Fruit fly (Drosophila melanogaster) whole organism, embryonic: ENCODE measurements around the gene Syx5.

Source experiments
- CG10565 ChIP-seq: fragments of 200-800 bp; sonication (Bioruptor generic); optimal IDR thresholded peaks from 3 replicates; lab custom pipeline; 2016; ENCODE audit warnings: missing biosample characterization, mild to moderate bottlenecking, missing genetic modification characterization
- CG11085 ChIP-seq: fragments of 200-800 bp; sonication (Bioruptor generic); IDR thresholded peaks from 2 replicates; pipeline ENCODE4 v1.3.6; 2022; ENCODE audit warnings: missing biosample characterization, missing genetic modification characterization
- CG11398 ChIP-seq: fragments of 200-800 bp; sonication (Bioruptor generic); optimal IDR thresholded peaks from 2 replicates; lab custom pipeline; 2016; ENCODE audit warnings: missing biosample characterization, missing genetic modification characterization
- CG12744 ChIP-seq: fragments of 200-800 bp; sonication (Bioruptor generic); optimal IDR thresholded peaks from 2 replicates; lab custom pipeline; 2016; ENCODE audit warnings: missing biosample characterization, missing genetic modification characterization
- CG12769 ChIP-seq: fragments of 200-800 bp; sonication (Bioruptor generic); optimal IDR thresholded peaks from 2 replicates; lab custom pipeline; 2019; ENCODE audit warnings: missing biosample characterization, mild to moderate bottlenecking, missing genetic modification characterization, moderate library complexity
- CG13624 ChIP-seq: fragments of 200-800 bp; sonication (Bioruptor generic); optimal IDR thresholded peaks from 2 replicates; lab custom pipeline; 2016; ENCODE audit warnings: missing biosample characterization, missing genetic modification characterization
- CG14441 ChIP-seq: fragments of 200-800 bp; sonication (Bioruptor generic); IDR thresholded peaks from 2 replicates; pipeline ENCODE4 v1.3.6; 2022; ENCODE audit warnings: missing biosample characterization, missing genetic modification characterization
- CG14860 ChIP-seq: fragments of 200-800 bp; sonication (Bioruptor generic); IDR thresholded peaks from 3 replicates; pipeline ENCODE4 v1.3.6; 2022; ENCODE audit warnings: missing biosample characterization, missing genetic modification characterization; ENCODE audit not compliant: partially characterized antibody
- CG16815 ChIP-seq: fragments of 200-800 bp; sonication (Bioruptor generic); optimal IDR thresholded peaks from 3 replicates; lab custom pipeline; 2017; ENCODE audit warnings: missing biosample characterization, mild to moderate bottlenecking, missing genetic modification characterization
- CG18619 ChIP-seq: fragments of 200-800 bp; sonication (Bioruptor generic); optimal IDR thresholded peaks from 3 replicates; lab custom pipeline; 2017; ENCODE audit warnings: missing biosample characterization, mild to moderate bottlenecking, missing genetic modification characterization
- CG18764 ChIP-seq: fragments of 200-800 bp; sonication (Bioruptor generic); optimal IDR thresholded peaks from 3 replicates; lab custom pipeline; 2016; ENCODE audit warnings: missing biosample characterization, missing genetic modification characterization
- CG2116 ChIP-seq: fragments of 200-800 bp; sonication (Bioruptor generic); optimal IDR thresholded peaks from 3 replicates; lab custom pipeline; 2018; ENCODE audit warnings: missing biosample characterization, mild to moderate bottlenecking, missing genetic modification characterization
- CG30020 ChIP-seq: fragments of 200-800 bp; optimal IDR thresholded peaks from 2 replicates; lab custom pipeline; 2019; ENCODE audit warnings: missing biosample characterization, mild to moderate bottlenecking, missing genetic modification characterization, moderate library complexity
- CG32772 ChIP-seq: fragments of 200-800 bp; sonication (Bioruptor generic); IDR thresholded peaks from 2 replicates; pipeline ENCODE4 v1.3.6; 2022; ENCODE audit warnings: missing biosample characterization, missing genetic modification characterization
- CG33557 ChIP-seq: fragments of 200-800 bp; sonication (Bioruptor generic); optimal IDR thresholded peaks from 2 replicates; lab custom pipeline; 2019; ENCODE audit warnings: missing biosample characterization, mild to moderate bottlenecking, missing genetic modification characterization, moderate library complexity
- CG3838 ChIP-seq: fragments of 200-800 bp; sonication (Bioruptor generic); optimal IDR thresholded peaks from 3 replicates; lab custom pipeline; 2016; ENCODE audit warnings: missing biosample characterization, missing genetic modification characterization
- CG6175 ChIP-seq: fragments of 200-800 bp; sonication (Bioruptor generic); IDR thresholded peaks from 3 replicates; pipeline ENCODE4 v1.3.6; 2022; ENCODE audit warnings: missing biosample characterization, missing genetic modification characterization
- CG9437 ChIP-seq: fragments of 200-800 bp; sonication (Bioruptor generic); optimal IDR thresholded peaks from 2 replicates; lab custom pipeline; 2018; ENCODE audit warnings: missing biosample characterization, mild to moderate bottlenecking, missing genetic modification characterization
- CG9609 ChIP-seq: fragments of 200-800 bp; sonication (Bioruptor generic); optimal IDR thresholded peaks from 3 replicates; lab custom pipeline; 2016; ENCODE audit warnings: missing biosample characterization, missing genetic modification characterization
- D ChIP-seq, 2 experiments: fragments of 200-800 bp in 1 of 2; fragments of >200 bp in 1 of 2; sonication (Bioruptor generic) in 1 of 2; optimal IDR thresholded peaks; 2 replicates in 1 of 2; 3 replicates in 1 of 2; lab custom pipeline; 2017; ENCODE audit warnings: mild to moderate bottlenecking in 1 of 2, missing biosample characterization in 1 of 2, missing genetic modification characterization in 1 of 2, missing genetic modification reagents in 1 of 2
- D19B ChIP-seq: fragments of 200-800 bp; sonication (Bioruptor generic); optimal IDR thresholded peaks from 2 replicates; lab custom pipeline; 2017; ENCODE audit warnings: missing biosample characterization, mild to moderate bottlenecking, missing genetic modification characterization
- Deaf1 ChIP-seq: fragments of 200-800 bp; optimal IDR thresholded peaks from 3 replicates; lab custom pipeline; 2019; ENCODE audit warnings: missing biosample characterization, mild to moderate bottlenecking, missing genetic modification characterization, moderate library complexity
- Gug ChIP-seq: fragments of 200-800 bp; sonication (Bioruptor generic); IDR thresholded peaks from 4 replicates; pipeline ENCODE4 v1.3.6; 2022; ENCODE audit warnings: missing biosample characterization, missing genetic modification characterization
- H2.0 ChIP-seq: fragments of 200-800 bp; sonication (Bioruptor generic); IDR thresholded peaks from 2 replicates; pipeline ENCODE4 v1.3.6; 2022; ENCODE audit warnings: missing biosample characterization, missing genetic modification characterization
- HLH4C ChIP-seq: fragments of 200-800 bp; sonication (Bioruptor generic); IDR thresholded peaks from 3 replicates; pipeline ENCODE4 v1.3.6; 2022; ENCODE audit warnings: missing biosample characterization, missing genetic modification characterization; ENCODE audit not compliant: partially characterized antibody
- NC2α ChIP-seq: fragments of 200-800 bp; sonication (Bioruptor generic); optimal IDR thresholded peaks from 2 replicates; lab custom pipeline; 2016; ENCODE audit warnings: missing biosample characterization, missing genetic modification characterization
- ash1 ChIP-seq: fragments of 200-800 bp; sonication (Bioruptor generic); optimal IDR thresholded peaks from 2 replicates; lab custom pipeline; 2018; ENCODE audit warnings: missing biosample characterization, mild to moderate bottlenecking, missing genetic modification characterization
- chm ChIP-seq: fragments of 200-800 bp; sonication (Bioruptor generic); IDR thresholded peaks from 2 replicates; pipeline ENCODE4 v1.3.6; 2022; ENCODE audit warnings: missing biosample characterization, missing genetic modification characterization
- corto ChIP-seq: fragments of 200-800 bp; sonication (Bioruptor generic); optimal IDR thresholded peaks from 2 replicates; lab custom pipeline; 2016; ENCODE audit warnings: missing biosample characterization, mild to moderate bottlenecking, missing genetic modification characterization, moderate library complexity
- cwo ChIP-seq: fragments of 200-800 bp; sonication (Bioruptor generic); optimal IDR thresholded peaks from 3 replicates; lab custom pipeline; 2017; ENCODE audit warnings: missing biosample characterization, missing genetic modification characterization, mild to moderate bottlenecking, moderate library complexity, missing genetic modification reagents
- dmrt99B ChIP-seq: fragments of 200-800 bp; sonication (Bioruptor generic); optimal IDR thresholded peaks from 2 replicates; lab custom pipeline; 2018; ENCODE audit warnings: missing biosample characterization, mild to moderate bottlenecking, missing genetic modification characterization, moderate library complexity
- dpn ChIP-seq, 2 experiments: fragments of 200-800 bp; sonication (Bioruptor generic); optimal IDR thresholded peaks; 3 replicates each; lab custom pipeline; 2016; ENCODE audit warnings: missing biosample characterization in 2 of 2, missing genetic modification characterization in 2 of 2
- fd3F ChIP-seq: fragments of 200-800 bp; sonication (Bioruptor generic); optimal IDR thresholded peaks from 2 replicates; lab custom pipeline; 2018; ENCODE audit warnings: missing biosample characterization, mild to moderate bottlenecking, missing genetic modification characterization, moderate library complexity
- gcm2 ChIP-seq: fragments of 200-800 bp; sonication (Bioruptor generic); optimal IDR thresholded peaks from 2 replicates; lab custom pipeline; 2016; ENCODE audit warnings: missing biosample characterization, missing genetic modification characterization
- hb ChIP-seq: fragments of 200-800 bp; sonication (Bioruptor generic); IDR thresholded peaks from 3 replicates; pipeline ENCODE4 v1.3.6; 2022; ENCODE audit warnings: missing biosample characterization, missing genetic modification characterization; ENCODE audit not compliant: partially characterized antibody
- jing ChIP-seq: fragments of 200-800 bp; sonication (Bioruptor generic); optimal IDR thresholded peaks from 2 replicates; lab custom pipeline; 2018; ENCODE audit warnings: missing biosample characterization, mild to moderate bottlenecking, missing genetic modification characterization
- jumu ChIP-seq: fragments of 200-800 bp; sonication (Bioruptor generic); optimal IDR thresholded peaks from 3 replicates; lab custom pipeline; 2016; ENCODE audit warnings: missing biosample characterization, missing genetic modification characterization
- mam ChIP-seq: fragments of 200-800 bp; sonication (Bioruptor generic); optimal IDR thresholded peaks from 3 replicates; lab custom pipeline; 2016; ENCODE audit warnings: missing biosample characterization, missing genetic modification characterization
- nerfin-2 ChIP-seq: fragments of 200-800 bp; sonication (Bioruptor generic); IDR thresholded peaks from 2 replicates; pipeline ENCODE4 v1.3.6; 2022; ENCODE audit warnings: missing biosample characterization, missing genetic modification characterization; ENCODE audit not compliant: partially characterized antibody
- nom ChIP-seq: fragments of 200-800 bp; sonication (Bioruptor generic); optimal IDR thresholded peaks from 2 replicates; lab custom pipeline; 2017; ENCODE audit warnings: missing biosample characterization, missing genetic modification characterization, mild to moderate bottlenecking, moderate library complexity, missing genetic modification reagents
- oc ChIP-seq: fragments of 200-800 bp; sonication (Bioruptor generic); optimal IDR thresholded peaks from 2 replicates; lab custom pipeline; 2018; ENCODE audit warnings: missing biosample characterization, mild to moderate bottlenecking, missing genetic modification characterization, moderate library complexity
- seq ChIP-seq: fragments of 200-800 bp; sonication (Bioruptor generic); IDR thresholded peaks from 2 replicates; pipeline ENCODE4 v1.3.6; 2022; ENCODE audit warnings: missing biosample characterization, missing genetic modification characterization
- slou ChIP-seq: fragments of 200-800 bp; sonication (Bioruptor generic); optimal IDR thresholded peaks from 3 replicates; lab custom pipeline; 2016; ENCODE audit warnings: missing biosample characterization, missing genetic modification characterization
- sqz ChIP-seq: fragments of 200-800 bp; sonication (Bioruptor generic); optimal IDR thresholded peaks from 3 replicates; lab custom pipeline; 2018; ENCODE audit warnings: missing biosample characterization, mild to moderate bottlenecking, missing genetic modification characterization
- tio ChIP-seq: fragments of 200-800 bp; sonication (Bioruptor generic); optimal IDR thresholded peaks from 2 replicates; lab custom pipeline; 2017; ENCODE audit warnings: missing biosample characterization, missing genetic modification characterization, inconsistent platforms
- toy ChIP-seq: fragments of 200-800 bp; sonication (Bioruptor generic); IDR thresholded peaks from 2 replicates; pipeline ENCODE4 v1.3.6; 2022; ENCODE audit warnings: missing biosample characterization, missing genetic modification characterization
- tup ChIP-seq: fragments of 200-800 bp; sonication (Bioruptor generic); optimal IDR thresholded peaks from 2 replicates; lab custom pipeline; 2016; ENCODE audit warnings: missing biosample characterization, mild to moderate bottlenecking, missing genetic modification characterization, moderate library complexity
- tx ChIP-seq: fragments of 200-800 bp; sonication (Bioruptor generic); optimal IDR thresholded peaks from 2 replicates; lab custom pipeline; 2016; ENCODE audit warnings: missing biosample characterization, missing genetic modification characterization
- unc-4 ChIP-seq: fragments of 200-800 bp; sonication (Bioruptor generic); IDR thresholded peaks from 2 replicates; pipeline ENCODE4 v1.3.6; 2022; ENCODE audit warnings: missing biosample characterization, missing genetic modification characterization; ENCODE audit not compliant: partially characterized antibody

The Syx5 gene

dm6 chr2L:16356249-16357025, 49.3 kb downstream of the Syx5 start, which contains the start of gene CaBP1 (continued):
- TF ChIP-seq ash1 (GFP tag; lab: Kevin White, UChicago) (no peak), CG11085 (GFP tag; lab: Robert Waterston, UW) (no peak), tio (GFP tag; lab: Kevin White, UChicago) (no peak), H2.0 (GFP tag; lab: Robert Waterston, UW) (no peak), jumu (GFP tag; lab: Kevin White, UChicago) (no peak), gcm2 (GFP tag; lab: Kevin White, UChicago) (no peak), CG13624 (GFP tag; lab: Kevin White, UChicago) (no peak), CG9609 (GFP tag; lab: Kevin White, UChicago) (no peak), mam (GFP tag; lab: Kevin White, UChicago) (no peak), chm (GFP tag; lab: Robert Waterston, UW) (no peak), CG10565 (GFP tag; lab: Kevin White, UChicago) (no peak), NC2α (GFP tag; lab: Kevin White, UChicago) (no peak), cwo (GFP tag; lab: Kevin White, UChicago) (no peak), CG18619 (GFP tag; lab: Kevin White, UChicago) (no peak), nom (no peak), nerfin-2 (GFP tag; lab: Robert Waterston, UW) (peak; percentile 84), hb (GFP tag; lab: Robert Waterston, UW) (peak; percentile 91), CG30020 (tag; lab: Kevin White, UChicago) (peak; percentile 40), CG14860 (peak; percentile 84), Gug (GFP tag; lab: Robert Waterston, UW) (no peak), dmrt99B (tag; lab: Kevin White, UChicago) (no peak), sqz (GFP tag; lab: Kevin White, UChicago) (no peak), CG2116 (peak; percentile 80), CG12744 (no peak), CG18764 (GFP tag; lab: Kevin White, UChicago) (no peak), fd3F (GFP tag; lab: Kevin White, UChicago) (no peak), slou (no peak), HLH4C (GFP tag; lab: Robert Waterston, UW) (peak; percentile 93), CG11398 (GFP tag; lab: Kevin White, UChicago) (no peak), Deaf1 (tag; lab: Kevin White, UChicago) (no peak), D19B (GFP tag; lab: Kevin White, UChicago) (no peak), CG9437 (GFP tag; lab: Kevin White, UChicago) (no peak), CG14441 (GFP tag; lab: Robert Waterston, UW) (no peak), CG32772 (GFP tag; lab: Robert Waterston, UW) (no peak), dpn (GFP tag; optimal IDR thresholded peaks at IDR 0.05; lab: Kevin White, UChicago) (no peak), CG33557 (no peak), CG6175 (GFP tag; lab: Robert Waterston, UW) (no peak), CG3838 (no peak), tx (GFP tag; lab: Kevin White, UChicago) (no peak), unc-4 (GFP tag; lab: Robert Waterston, UW) (peak; percentile 98), tup (no peak), CG12769 (tag; lab: Kevin White, UChicago) (peak; percentile 8), D (optimal IDR thresholded peaks at IDR 0.05; lab: Kevin White, UChicago) (no peak), D (GFP tag; optimal IDR thresholded peaks at IDR 0.05; lab: Kevin White, UChicago) (no peak), oc (no peak), jing (GFP tag; lab: Kevin White, UChicago) (no peak), toy (no peak), corto (no peak), CG16815 (no peak), seq (GFP tag; lab: Robert Waterston, UW) (no peak)
